Fruit fly (Drosophila melanogaster) whole organism, adult: ENCODE results near the gene dysc.

ENCODE experiments used
- CG11617 ChIP-seq: fragments of 200-800 bp; sonication (Bioruptor generic); optimal IDR thresholded peaks from 2 replicates; lab custom pipeline; 2017; ENCODE audit warnings: mild to moderate bottlenecking, missing biosample characterization, missing genetic modification reagents, missing genetic modification characterization
- CG12768 ChIP-seq: fragments of 200-800 bp; sonication (Bioruptor generic); optimal IDR thresholded peaks from 2 replicates; lab custom pipeline; 2017; ENCODE audit warnings: missing biosample characterization, missing genetic modification characterization, mild to moderate bottlenecking, moderate library complexity, missing genetic modification reagents
- CG1620 ChIP-seq: fragments of 200-800 bp; sonication (Bioruptor generic); optimal IDR thresholded peaks from 2 replicates; lab custom pipeline; 2016; ENCODE audit warnings: missing biosample characterization, missing genetic modification characterization
- CG33017 ChIP-seq: fragments of 200-800 bp; sonication (Bioruptor generic); optimal IDR thresholded peaks from 2 replicates; lab custom pipeline; 2018; ENCODE audit warnings: missing biosample characterization, mild to moderate bottlenecking, missing genetic modification characterization, moderate library complexity
- CG5204 ChIP-seq: fragments of 200-800 bp; sonication (Bioruptor generic); optimal IDR thresholded peaks from 2 replicates; lab custom pipeline; 2016; ENCODE audit warnings: missing biosample characterization, missing genetic modification characterization
- Crg-1 ChIP-seq: fragments of 200-800 bp; sonication (Bioruptor generic); optimal IDR thresholded peaks from 2 replicates; lab custom pipeline; 2016; ENCODE audit warnings: missing biosample characterization, missing genetic modification characterization
- Hr96 ChIP-seq: fragments of 200-800 bp; sonication (Bioruptor generic); optimal IDR thresholded peaks from 2 replicates; lab custom pipeline; 2016; ENCODE audit warnings: missing biosample characterization, missing genetic modification characterization
- Mnt ChIP-seq: fragments of 200-800 bp; sonication (Bioruptor generic); optimal IDR thresholded peaks from 2 replicates; lab custom pipeline; 2016; ENCODE audit warnings: missing biosample characterization, mild to moderate bottlenecking, missing genetic modification characterization
- bab1 ChIP-seq: fragments of 200-800 bp; sonication (Bioruptor generic); optimal IDR thresholded peaks from 3 replicates; lab custom pipeline; 2019; ENCODE audit warnings: missing biosample characterization, mild to moderate bottlenecking, missing genetic modification characterization, moderate library complexity
- kay ChIP-seq: fragments of 200-800 bp; sonication (Bioruptor generic); peaks from one replicate; lab custom pipeline; 2016; ENCODE audit warnings: missing biosample characterization, missing genetic modification characterization, borderline replicate concordance
- ovo ChIP-seq: fragments of 200-800 bp; sonication (Bioruptor generic); optimal IDR thresholded peaks from 2 replicates; lab custom pipeline; 2016; ENCODE audit warnings: missing biosample characterization, missing genetic modification characterization
- pad ChIP-seq: fragments of 200-800 bp; sonication (Bioruptor generic); optimal IDR thresholded peaks from 3 replicates; lab custom pipeline; 2017; ENCODE audit warnings: missing biosample characterization, missing genetic modification characterization, mild to moderate bottlenecking, moderate library complexity, missing genetic modification reagents

DNA sequence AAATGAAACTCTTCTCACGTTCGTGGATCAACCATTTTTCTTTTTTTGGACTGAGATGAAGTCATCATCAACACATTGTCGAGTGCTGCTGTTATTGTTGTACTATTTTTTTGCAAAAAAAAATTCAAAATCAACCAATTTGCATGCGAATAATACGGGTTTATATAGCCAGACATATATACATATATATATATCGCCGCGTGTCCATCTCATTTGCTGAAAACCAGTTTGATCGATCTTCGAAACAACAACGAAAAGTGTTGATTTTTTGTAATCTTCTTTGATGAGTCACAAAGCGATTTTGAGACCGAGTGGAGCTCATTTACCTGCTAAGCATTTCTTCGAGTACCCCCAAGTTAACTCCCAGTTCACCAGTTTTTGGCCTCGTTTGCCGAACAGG lies 43.0 kb upstream of the dysc start:
- TF ChIP-seq Mnt (GFP tag; lab: Kevin White, UChicago), result no peak
- no peak for TF ChIP-seq CG12768
- TF ChIP-seq CG11617 (GFP tag; lab: Kevin White, UChicago), result no peak
- TF ChIP-seq Crg-1 (GFP tag; lab: Kevin White, UChicago), result no peak
- TF ChIP-seq CG5204 (GFP tag; lab: Kevin White, UChicago), result no peak
- no peak for TF ChIP-seq CG33017 (tag; lab: Kevin White, UChicago)
- TF ChIP-seq bab1 (GFP tag; lab: Kevin White, UChicago), result no peak
- TF ChIP-seq pad (GFP tag; lab: Kevin White, UChicago), result no peak
- no peak for TF ChIP-seq Hr96
- TF ChIP-seq kay (GFP tag; lab: Kevin White, UChicago), result peak; percentile 61
- no peak for TF ChIP-seq ovo (GFP tag; lab: Kevin White, UChicago)
- TF ChIP-seq CG1620 (GFP tag; lab: Kevin White, UChicago), result no peak
